Fruit fly (Drosophila melanogaster) whole organism, larva: ENCODE results near the gene psd.

Source experiments
- noc ChIP-seq: fragments of 200-800 bp; sonication (Bioruptor generic); optimal IDR thresholded peaks from 3 replicates; lab custom pipeline; 2019; ENCODE audit warnings: missing biosample characterization, mild to moderate bottlenecking, missing genetic modification characterization, moderate library complexity

psd gene

dm6 chr2L:5969559-5969958 lies 4.8 kb upstream of the psd start, which contains the start of gene Ucp4B:
Gene Ucp4B (plus strand): TSS chr2L:5969859.
- TF ChIP-seq noc (tag; lab: Kevin White, UChicago): no peak

- no peak for TF ChIP-seq noc (tag; lab: Kevin White, UChicago)
Observed at dm6 chr2L:5967702-5968616, 3.2 kb upstream of the psd start, which contains the start of the genes CG13992 and Ucp4C. Gene CG13992 (minus strand): TSS chr2L:5967752. Gene Ucp4C (plus strand): TSS chr2L:5968566.

- TF ChIP-seq noc (tag; lab: Kevin White, UChicago): no peak
Observed at dm6 chr2L:5964211-5964610, 540 bp downstream of the psd start.

- TF ChIP-seq noc (tag; lab: Kevin White, UChicago): no peak
Observed at dm6 chr2L:5963251-5963650, 1.5 kb downstream of the psd start.

dm6 chr2L:5961169-5961918 lies 3.4 kb downstream of the psd start:
- no peak for TF ChIP-seq noc (tag; lab: Kevin White, UChicago)

- TF ChIP-seq noc (tag; lab: Kevin White, UChicago): no peak
Observed at dm6 chr2L:5959863-5960658, 4.7 kb downstream of the psd start, which contains the start of gene Vm26Aa. Gene Vm26Aa (minus strand): TSS chr2L:5960340.

- no peak for TF ChIP-seq noc (tag; lab: Kevin White, UChicago)
Observed at dm6 chr2L:5958581-5959177, 6.1 kb downstream of the psd start, which contains the start of gene Vm26Ac. Gene Vm26Ac (minus strand): TSS chr2L:5958631.

dm6 chr2L:5956706-5957105 lies 8.0 kb downstream of the psd start, which contains the start of the genes CG13998 and Vm26Ab:
Gene CG13998 (minus strand): TSS chr2L:5956819.
Gene Vm26Ab (plus strand): TSS chr2L:5957004.
- TF ChIP-seq noc (tag; lab: Kevin White, UChicago): no peak

dm6 chr2L:5956153-5956552 lies 8.6 kb downstream of the psd start, which contains the start of gene CG13999:
Gene CG13999 (minus strand): TSS chr2L:5956466.
- TF ChIP-seq noc (tag; lab: Kevin White, UChicago): no peak

- no peak for TF ChIP-seq noc (tag; lab: Kevin White, UChicago)
Observed at dm6 chr2L:5948775-5949526, 15.8 kb downstream of the psd start, which contains the start of gene CG9044. Gene CG9044 (plus strand): TSS chr2L:5949450.

dm6 chr2L:5947504-5947903 lies 17.2 kb downstream of the psd start:
- no peak for TF ChIP-seq noc (tag; lab: Kevin White, UChicago)

- TF ChIP-seq noc (tag; lab: Kevin White, UChicago): no peak
Observed at dm6 chr2L:5946728-5947127, 18.0 kb downstream of the psd start.

dm6 chr2L:5945651-5946547 lies 18.9 kb downstream of the psd start:
- TF ChIP-seq noc (tag; lab: Kevin White, UChicago): no peak
